Worm (Caenorhabditis elegans): ENCODE results near the gene cdkl-1.
A peak's percentile ranks its signal among the peaks of the same experiment; 100 is the strongest.

The cdkl-1 gene

DNA sequence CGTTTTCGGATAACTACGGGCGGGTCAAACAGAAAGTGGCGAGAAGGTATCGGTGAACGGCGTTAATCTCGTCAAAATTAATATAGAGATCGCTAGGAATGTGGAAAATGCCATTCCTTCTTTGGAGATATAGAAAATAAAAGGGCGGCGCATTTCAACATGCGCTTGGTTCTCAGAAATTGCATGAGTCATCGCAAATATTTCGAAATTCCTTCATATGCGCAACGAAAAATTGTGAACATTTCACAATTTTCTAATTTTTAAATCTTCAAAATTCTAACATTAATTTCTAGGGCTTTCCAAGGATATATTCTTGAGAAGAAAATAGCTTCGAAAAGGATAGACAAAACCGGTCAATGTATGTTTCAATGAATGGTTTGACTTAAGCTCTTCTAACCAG, 19.8 kb upstream of the cdkl-1 start:
- peak; percentile 18 for TF ChIP-seq unc-55 (GFP tag; optimal IDR thresholded peaks at IDR 0.05)
- no peak for TF ChIP-seq sma-9 (GFP tag; optimal IDR thresholded peaks at IDR 0.05)
- TF ChIP-seq sma-9 (tag; optimal IDR thresholded peaks at IDR 0.05), result no peak
- TF ChIP-seq dmd-4 (tag; optimal IDR thresholded peaks at IDR 0.05), result no peak
- TF ChIP-seq nhr-21 (tag; optimal IDR thresholded peaks at IDR 0.05), result no peak
- TF ChIP-seq aly-2 (tag; optimal IDR thresholded peaks at IDR 0.05), result no peak

DNA sequence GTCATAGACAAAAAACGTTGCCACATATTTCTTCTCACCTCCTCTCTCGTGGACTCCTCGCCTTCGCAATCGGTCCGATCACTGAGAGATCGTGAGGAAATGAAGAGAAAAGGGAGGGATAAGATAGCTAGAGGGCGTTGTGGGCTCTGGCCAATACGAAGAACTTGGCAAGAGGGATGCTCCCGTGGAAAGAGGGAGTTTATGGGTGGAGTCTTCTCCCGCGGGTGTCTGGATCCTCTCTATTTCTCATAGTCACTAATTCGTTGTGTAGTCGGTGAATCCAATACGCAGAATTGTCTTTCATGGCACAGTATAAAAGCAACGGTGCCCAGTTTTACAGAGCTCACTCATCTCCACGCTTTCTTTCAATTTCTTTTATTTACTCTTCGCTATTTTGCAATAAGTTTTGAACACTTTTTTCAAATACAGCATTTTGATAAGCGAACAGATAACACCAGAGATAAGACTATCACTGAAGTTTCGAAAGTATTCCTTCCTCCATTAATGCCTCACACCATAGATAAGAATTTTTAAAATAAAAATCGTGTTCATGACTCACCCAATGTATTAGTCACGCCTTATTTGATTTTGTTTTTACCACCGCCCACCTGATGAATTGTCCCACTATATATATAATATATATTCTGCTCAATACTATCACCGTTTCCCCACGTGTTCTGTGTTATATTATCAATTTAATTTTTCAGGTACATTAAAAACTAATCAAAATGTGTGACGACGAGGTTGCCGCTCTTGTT, 18.2 kb upstream of the cdkl-1 start, which contains the start of gene act-1:
Gene act-1, plus strand, starts transcription at position 708 of the 758 bp plus-strand sequence.
- TF ChIP-seq nhr-25 (tag; optimal IDR thresholded peaks at IDR 0.05) (no peak), nhr-129 (tag; optimal IDR thresholded peaks at IDR 0.05) (peak; percentile 60), fos-1 (tag; optimal IDR thresholded peaks at IDR 0.05) (peak; percentile 96), sma-9 (GFP tag; optimal IDR thresholded peaks at IDR 0.05) (peak; percentile 60), sma-9 (tag; optimal IDR thresholded peaks at IDR 0.05) (no peak), sem-4 (tag; optimal IDR thresholded peaks at IDR 0.05) (peak; percentile 9), snpc-4 (tag; optimal IDR thresholded peaks at IDR 0.05) (no peak), lsy-2 (tag; optimal IDR thresholded peaks at IDR 0.05) (peak in 1 of 2 experiments; percentile 29), F13H6.1 (tag; optimal IDR thresholded peaks at IDR 0.05) (peak; percentile 75)

DNA sequence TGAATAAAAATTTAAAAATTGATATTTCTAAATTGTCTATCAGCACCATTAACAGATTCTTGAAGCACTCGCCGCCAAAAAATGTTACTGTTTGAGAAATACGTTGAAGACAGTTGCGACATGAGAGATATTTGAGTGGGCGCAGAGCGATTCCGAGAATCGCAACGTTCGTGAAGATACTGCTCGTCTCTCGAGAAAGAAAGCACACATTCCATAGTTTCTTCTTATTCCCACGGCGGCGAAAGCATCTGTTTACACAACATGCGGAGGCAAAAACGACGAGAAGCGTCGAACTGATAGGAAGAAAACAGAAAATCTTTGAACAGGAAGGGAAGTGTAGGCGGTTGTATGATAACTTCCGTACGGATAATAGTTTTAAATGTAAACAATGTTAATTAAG, 16.2 kb upstream of the cdkl-1 start:
- TF ChIP-seq elt-1 (tag; optimal IDR thresholded peaks at IDR 0.05) (no peak), sma-9 (GFP tag; optimal IDR thresholded peaks at IDR 0.05) (peak; percentile 81), sma-9 (tag; optimal IDR thresholded peaks at IDR 0.05) (no peak), sma-3 (GFP tag; optimal IDR thresholded peaks at IDR 0.05) (peak; percentile 73), C34F6.9 (tag; optimal IDR thresholded peaks at IDR 0.05) (peak; percentile 14), lin-13 (GFP tag; optimal IDR thresholded peaks at IDR 0.05) (peak; percentile 21), nhr-237 (tag; optimal IDR thresholded peaks at IDR 0.05) (no peak), Y55F3AM.14 (GFP tag; optimal IDR thresholded peaks at IDR 0.05) (no peak), ztf-4 (tag; optimal IDR thresholded peaks at IDR 0.05) (peak; percentile 79), sem-4 (tag; optimal IDR thresholded peaks at IDR 0.05) (peak; percentile 33), elt-3 (tag; optimal IDR thresholded peaks at IDR 0.05) (no peak), R02D3.7 (tag; optimal IDR thresholded peaks at IDR 0.05) (no peak), ztf-1 (GFP tag; conservative IDR thresholded peaks at IDR 0.05) (no peak), lsy-2 (tag; optimal IDR thresholded peaks at IDR 0.05) (peak; percentile 14 to 48), F13H6.1 (tag; optimal IDR thresholded peaks at IDR 0.05) (peak; percentile 86), nhr-6 (tag; optimal IDR thresholded peaks at IDR 0.05) (peak; percentile 68), mbf-1 (tag; optimal IDR thresholded peaks at IDR 0.05) (no peak), ama-1 (optimal IDR thresholded peaks at IDR 0.05) (peak; percentile 38), nhr-129 (tag; optimal IDR thresholded peaks at IDR 0.05) (peak; percentile 78), crh-2 (tag; optimal IDR thresholded peaks at IDR 0.05) (peak; percentile 14), egl-27 (tag; optimal IDR thresholded peaks at IDR 0.05) (no peak)

DNA sequence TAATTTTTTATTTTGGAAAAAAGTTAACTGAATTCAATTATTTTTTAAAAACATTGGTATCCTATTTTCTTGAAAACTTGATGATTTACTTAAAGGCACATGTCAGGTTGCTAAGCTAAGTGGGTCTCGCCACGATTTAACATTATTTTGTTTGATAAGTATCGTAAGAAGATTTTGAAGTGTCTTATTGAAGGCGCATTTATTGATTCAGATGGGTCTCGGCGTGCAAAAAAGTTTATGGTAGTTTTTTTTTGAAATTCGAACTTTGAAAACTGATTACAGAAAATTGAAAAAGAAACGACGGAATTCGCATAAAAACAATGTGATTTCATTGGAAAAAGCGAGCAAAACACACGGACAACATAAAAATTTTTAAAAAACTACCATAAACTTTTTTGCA, 15.7 kb upstream of the cdkl-1 start:
- TF ChIP-seq dmd-4 (tag; optimal IDR thresholded peaks at IDR 0.05), result no peak
- no peak for TF ChIP-seq sem-4 (tag; optimal IDR thresholded peaks at IDR 0.05)
- no peak for TF ChIP-seq lin-13 (GFP tag; optimal IDR thresholded peaks at IDR 0.05)
- no peak for TF ChIP-seq fos-1 (tag; optimal IDR thresholded peaks at IDR 0.05)
- TF ChIP-seq mdl-1 (tag; optimal IDR thresholded peaks at IDR 0.05), result no peak
- no peak for TF ChIP-seq peb-1 (tag; optimal IDR thresholded peaks at IDR 0.05)
- TF ChIP-seq nhr-237 (tag; optimal IDR thresholded peaks at IDR 0.05), result no peak
- TF ChIP-seq zag-1 (tag; optimal IDR thresholded peaks at IDR 0.05), result no peak
- no peak for TF ChIP-seq ztf-1 (GFP tag; conservative IDR thresholded peaks at IDR 0.05)

DNA sequence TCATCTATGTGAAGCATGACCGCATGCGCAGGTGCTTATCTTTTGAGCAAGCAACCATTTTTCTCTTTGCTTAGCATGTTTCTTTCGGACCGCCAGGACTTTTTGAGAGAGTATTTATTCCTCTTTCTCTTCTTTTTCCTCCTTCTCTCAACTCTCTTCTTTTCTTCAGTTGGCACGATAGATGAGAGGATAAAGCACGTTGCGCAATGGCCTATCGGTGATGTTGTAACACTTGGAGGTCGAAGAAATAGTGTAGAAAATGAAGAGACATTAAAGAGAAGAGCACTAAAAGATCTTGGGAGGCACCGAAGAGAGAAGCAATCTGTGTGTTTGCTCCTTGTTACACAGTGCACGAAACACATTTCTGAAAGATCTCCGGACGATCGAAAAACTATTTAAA, 15.0 kb upstream of the cdkl-1 start:
- TF ChIP-seq egl-27 (tag; optimal IDR thresholded peaks at IDR 0.05) (no peak), blmp-1 (tag; optimal IDR thresholded peaks at IDR 0.05; ENCODE audit: insufficient read depth) (no peak), elt-3 (tag; optimal IDR thresholded peaks at IDR 0.05) (no peak), nhr-129 (tag; optimal IDR thresholded peaks at IDR 0.05) (peak; percentile 77), fos-1 (tag; optimal IDR thresholded peaks at IDR 0.05) (no peak), snpc-4 (tag; optimal IDR thresholded peaks at IDR 0.05) (no peak), mab-5 (tag; optimal IDR thresholded peaks at IDR 0.05) (peak; percentile 38), unc-55 (GFP tag; optimal IDR thresholded peaks at IDR 0.05) (peak; percentile 29), nhr-77 (tag; optimal IDR thresholded peaks at IDR 0.05) (no peak), sma-9 (GFP tag; optimal IDR thresholded peaks at IDR 0.05) (peak; percentile 61), sma-9 (tag; optimal IDR thresholded peaks at IDR 0.05) (no peak), sem-4 (tag; optimal IDR thresholded peaks at IDR 0.05) (no peak), zag-1 (tag; optimal IDR thresholded peaks at IDR 0.05) (no peak), sma-3 (GFP tag; optimal IDR thresholded peaks at IDR 0.05) (no peak), ceh-16 (tag; optimal IDR thresholded peaks at IDR 0.05) (no peak), mdl-1 (tag; optimal IDR thresholded peaks at IDR 0.05) (peak; percentile 19 to 37), gmeb-1 (tag; optimal IDR thresholded peaks at IDR 0.05) (no peak), unc-39 (tag; optimal IDR thresholded peaks at IDR 0.05) (no peak), ztf-1 (GFP tag; conservative IDR thresholded peaks at IDR 0.05) (no peak), ztf-11 (tag; optimal IDR thresholded peaks at IDR 0.05) (no peak), nhr-6 (tag; optimal IDR thresholded peaks at IDR 0.05) (no peak), dmd-4 (tag; optimal IDR thresholded peaks at IDR 0.05) (no peak), F13H6.1 (tag; optimal IDR thresholded peaks at IDR 0.05) (peak; percentile 84), Y55F3AM.14 (GFP tag; optimal IDR thresholded peaks at IDR 0.05) (peak; percentile 5), C34F6.9 (tag; optimal IDR thresholded peaks at IDR 0.05) (peak; percentile 68), alr-1 (tag; optimal IDR thresholded peaks at IDR 0.05) (no peak), lin-13 (GFP tag; optimal IDR thresholded peaks at IDR 0.05) (peak; percentile 33), unc-62 (GFP tag; optimal IDR thresholded peaks at IDR 0.05) (no peak), nhr-23 (tag; optimal IDR thresholded peaks at IDR 0.05) (no peak)
